Fruit fly (Drosophila melanogaster) whole organism, prepupa: Measurements from ENCODE around the gene CG42390.

ENCODE experiments used
- Blimp-1 ChIP-seq: fragments of 200-800 bp; sonication (Bioruptor generic); optimal IDR thresholded peaks from 3 replicates; lab custom pipeline; 2017; ENCODE audit warnings: missing biosample characterization, missing genetic modification characterization, mild to moderate bottlenecking, moderate library complexity, missing genetic modification reagents
- CG11294 ChIP-seq: fragments of 200-800 bp; sonication (Bioruptor generic); IDR thresholded peaks from 2 replicates; pipeline ENCODE4 v1.3.6; 2022; ENCODE audit warnings: missing biosample characterization, missing genetic modification characterization
- CG11762 ChIP-seq: fragments of 200-800 bp; sonication (Bioruptor generic); optimal IDR thresholded peaks from 3 replicates; lab custom pipeline; 2016; ENCODE audit warnings: missing biosample characterization, missing genetic modification characterization; ENCODE audit not compliant: insufficient read depth
- CG11902 ChIP-seq: fragments of 200-800 bp; sonication (Bioruptor generic); optimal IDR thresholded peaks from 3 replicates; lab custom pipeline; 2016; ENCODE audit warnings: missing biosample characterization, missing genetic modification characterization
- CG15336 ChIP-seq: fragments of 200-800 bp; sonication (Bioruptor generic); IDR thresholded peaks from 2 replicates; pipeline ENCODE4 v1.3.6; 2022; ENCODE audit warnings: missing biosample characterization, missing genetic modification characterization
- CG16779 ChIP-seq: fragments of 200-800 bp; sonication (Bioruptor generic); optimal IDR thresholded peaks from 3 replicates; lab custom pipeline; 2017; ENCODE audit warnings: missing biosample characterization, mild to moderate bottlenecking, missing genetic modification characterization
- CG31627 ChIP-seq: fragments of 200-800 bp; sonication (Bioruptor generic); optimal IDR thresholded peaks from 3 replicates; lab custom pipeline; 2016; ENCODE audit warnings: missing biosample characterization, missing genetic modification characterization
- CG32006 ChIP-seq: fragments of 200-800 bp; sonication (Bioruptor generic); optimal IDR thresholded peaks from 3 replicates; lab custom pipeline; 2017; ENCODE audit warnings: missing biosample characterization, mild to moderate bottlenecking, missing genetic modification characterization
- CG3919 ChIP-seq: fragments of 200-800 bp; sonication (Bioruptor generic); optimal IDR thresholded peaks from 3 replicates; lab custom pipeline; 2016; ENCODE audit warnings: missing biosample characterization, missing genetic modification characterization
- CG4318 ChIP-seq: fragments of 200-800 bp; sonication (Bioruptor generic); optimal IDR thresholded peaks from 3 replicates; lab custom pipeline; 2017; ENCODE audit warnings: missing biosample characterization, mild to moderate bottlenecking, missing genetic modification characterization
- CG6163 ChIP-seq: fragments of 200-800 bp; sonication (Bioruptor generic); IDR thresholded peaks from 3 replicates; pipeline ENCODE4 v1.3.6; 2022; ENCODE audit warnings: missing biosample characterization, missing genetic modification characterization
- CG6792 ChIP-seq: fragments of 200-800 bp; sonication (Bioruptor generic); optimal IDR thresholded peaks from 3 replicates; lab custom pipeline; 2016; ENCODE audit warnings: missing biosample characterization, missing genetic modification characterization
- CG6808 ChIP-seq: fragments of 200-800 bp; sonication (Bioruptor generic); optimal IDR thresholded peaks from 3 replicates; lab custom pipeline; 2017; ENCODE audit warnings: missing biosample characterization, missing genetic modification characterization, mild to moderate bottlenecking, moderate library complexity, missing genetic modification reagents
- CG6854 ChIP-seq: fragments of 200-800 bp; sonication (Bioruptor generic); optimal IDR thresholded peaks from 2 replicates; lab custom pipeline; 2017; ENCODE audit warnings: missing biosample characterization, mild to moderate bottlenecking, missing genetic modification characterization
- CG7368 ChIP-seq: fragments of 200-800 bp; sonication (Bioruptor generic); optimal IDR thresholded peaks from 3 replicates; lab custom pipeline; 2016; ENCODE audit warnings: missing biosample characterization, missing genetic modification characterization
- CG8119 ChIP-seq: fragments of 200-800 bp; sonication (Bioruptor generic); IDR thresholded peaks from 3 replicates; pipeline ENCODE4 v1.3.6; 2022; ENCODE audit warnings: missing biosample characterization, missing genetic modification characterization
- CG8319 ChIP-seq: fragments of 200-800 bp; sonication (Bioruptor generic); optimal IDR thresholded peaks from 3 replicates; lab custom pipeline; 2016; ENCODE audit warnings: missing biosample characterization, missing genetic modification characterization
- CG8632 ChIP-seq: fragments of 200-800 bp; sonication (Bioruptor generic); optimal IDR thresholded peaks from 3 replicates; lab custom pipeline; 2016; ENCODE audit warnings: missing biosample characterization, missing genetic modification characterization
- CG9139 ChIP-seq: fragments of 200-800 bp; sonication (Bioruptor generic); optimal IDR thresholded peaks from 3 replicates; lab custom pipeline; 2017; ENCODE audit warnings: missing biosample characterization, mild to moderate bottlenecking, missing genetic modification characterization
- Eip75B ChIP-seq: fragments of 200-800 bp; sonication (Bioruptor generic); optimal IDR thresholded peaks from 3 replicates; lab custom pipeline; 2016; ENCODE audit warnings: missing biosample characterization, missing genetic modification characterization
- Eip78C ChIP-seq: fragments of 200-800 bp; sonication (Bioruptor generic); peaks from one replicate; lab custom pipeline; 2016; ENCODE audit warnings: missing biosample characterization, missing genetic modification characterization
- Ets21C ChIP-seq: fragments of 200-800 bp; sonication (Bioruptor generic); optimal IDR thresholded peaks from 3 replicates; lab custom pipeline; 2016; ENCODE audit warnings: missing biosample characterization, missing genetic modification characterization
- Ets96B ChIP-seq: fragments of 200-800 bp; optimal IDR thresholded peaks from 2 replicates; lab custom pipeline; 2019; ENCODE audit warnings: missing biosample characterization, mild to moderate bottlenecking, missing genetic modification characterization, moderate library complexity
- Gug ChIP-seq: fragments of 200-800 bp; sonication (Bioruptor generic); IDR thresholded peaks from 2 replicates; pipeline ENCODE4 v1.3.6; 2022; ENCODE audit warnings: missing biosample characterization, missing genetic modification characterization
- Hr38 ChIP-seq: sonication (Bioruptor generic); optimal IDR thresholded peaks from 2 replicates; lab custom pipeline; 2016; ENCODE audit warnings: missing biosample characterization, missing genetic modification characterization
- Hr39 ChIP-seq: fragments of 200-800 bp; sonication (Bioruptor generic); optimal IDR thresholded peaks from 2 replicates; lab custom pipeline; 2016; ENCODE audit warnings: missing biosample characterization, missing genetic modification characterization
- Hr4 ChIP-seq: fragments of 200-800 bp; sonication (Bioruptor generic); optimal IDR thresholded peaks from 3 replicates; lab custom pipeline; 2016; ENCODE audit warnings: missing biosample characterization, missing genetic modification characterization
- Lpt ChIP-seq: fragments of 200-800 bp; sonication (Bioruptor generic); optimal IDR thresholded peaks from 3 replicates; lab custom pipeline; 2016; ENCODE audit warnings: missing biosample characterization, missing genetic modification characterization
- OdsH ChIP-seq: fragments of 200-800 bp; sonication (Bioruptor generic); optimal IDR thresholded peaks from 3 replicates; lab custom pipeline; 2016; ENCODE audit warnings: missing biosample characterization, missing genetic modification characterization
- Sox102F ChIP-seq: fragments of 200-800 bp; sonication (Bioruptor generic); optimal IDR thresholded peaks from 2 replicates; lab custom pipeline; 2016; ENCODE audit warnings: missing biosample characterization, mild to moderate bottlenecking, missing genetic modification characterization
- Sox14 ChIP-seq: fragments of 200-800 bp; sonication (Bioruptor generic); optimal IDR thresholded peaks from 3 replicates; lab custom pipeline; 2016; ENCODE audit warnings: missing biosample characterization, missing genetic modification characterization
- Sox15 ChIP-seq: fragments of 200-800 bp; sonication (Bioruptor generic); optimal IDR thresholded peaks from 3 replicates; lab custom pipeline; 2016; ENCODE audit warnings: missing biosample characterization, missing genetic modification characterization
- achi ChIP-seq: fragments of 200-800 bp; sonication (Bioruptor generic); optimal IDR thresholded peaks from 3 replicates; lab custom pipeline; 2016; ENCODE audit warnings: missing biosample characterization, missing genetic modification characterization
- acj6 ChIP-seq: fragments of 200-800 bp; sonication (Bioruptor generic); optimal IDR thresholded peaks from 3 replicates; lab custom pipeline; 2016; ENCODE audit warnings: missing biosample characterization, missing genetic modification characterization
- cyc ChIP-seq: fragments of 200-800 bp; sonication (Bioruptor generic); optimal IDR thresholded peaks from 3 replicates; lab custom pipeline; 2016; ENCODE audit warnings: missing biosample characterization, missing genetic modification characterization
- dsx ChIP-seq: fragments of 200-800 bp; optimal IDR thresholded peaks from 3 replicates; lab custom pipeline; 2019; ENCODE audit warnings: missing biosample characterization, mild to moderate bottlenecking, missing genetic modification characterization, moderate library complexity; ENCODE audit not compliant: poor library complexity, severe bottlenecking
- eg ChIP-seq: fragments of 200-800 bp; sonication (Bioruptor generic); IDR thresholded peaks from 3 replicates; pipeline ENCODE4 v1.3.6; 2022; ENCODE audit warnings: missing biosample characterization, missing genetic modification characterization
- esn ChIP-seq: fragments of 200-800 bp; sonication (Bioruptor generic); optimal IDR thresholded peaks from 2 replicates; lab custom pipeline; 2016; ENCODE audit warnings: missing biosample characterization, mild to moderate bottlenecking, missing genetic modification characterization, moderate library complexity
- fd59A ChIP-seq: fragments of 200-800 bp; sonication (Bioruptor generic); optimal IDR thresholded peaks from 2 replicates; lab custom pipeline; 2017; ENCODE audit warnings: missing biosample characterization, mild to moderate bottlenecking, missing genetic modification characterization, missing genetic modification reagents
- fd85E ChIP-seq: fragments of 200-800 bp; sonication (Bioruptor generic); optimal IDR thresholded peaks from 3 replicates; lab custom pipeline; 2016; ENCODE audit warnings: missing biosample characterization, missing genetic modification characterization
- lz ChIP-seq: fragments of 200-800 bp; sonication (Bioruptor generic); optimal IDR thresholded peaks from 3 replicates; lab custom pipeline; 2016; ENCODE audit warnings: missing biosample characterization, missing genetic modification characterization
- net ChIP-seq: fragments of 200-800 bp; sonication (Bioruptor generic); optimal IDR thresholded peaks from 3 replicates; lab custom pipeline; 2016; ENCODE audit warnings: missing biosample characterization, missing genetic modification characterization
- pdm3 ChIP-seq: fragments of 200-800 bp; sonication (Bioruptor generic); optimal IDR thresholded peaks from 3 replicates; lab custom pipeline; 2016; ENCODE audit warnings: missing biosample characterization, missing genetic modification characterization
- salr ChIP-seq, 2 experiments: fragments of 200-800 bp; sonication (Bioruptor generic); optimal IDR thresholded peaks; 3 replicates each; lab custom pipeline; 2016 to 2018; ENCODE audit warnings: missing biosample characterization in 2 of 2, missing genetic modification characterization in 2 of 2, mild to moderate bottlenecking in 1 of 2
- spab ChIP-seq: fragments of 200-800 bp; sonication (Bioruptor generic); optimal IDR thresholded peaks from 2 replicates; lab custom pipeline; 2017; ENCODE audit warnings: missing biosample characterization, mild to moderate bottlenecking, missing genetic modification characterization, missing genetic modification reagents
- ss ChIP-seq, 2 experiments: fragments of 200-800 bp; sonication (Bioruptor generic); optimal IDR thresholded peaks; 2 replicates in 1 of 2; 3 replicates in 1 of 2; lab custom pipeline; 2017 to 2018; ENCODE audit warnings: mild to moderate bottlenecking in 2 of 2, missing biosample characterization in 2 of 2, missing genetic modification characterization in 2 of 2, moderate library complexity in 1 of 2
- topi ChIP-seq: fragments of 200-800 bp; sonication (Bioruptor generic); optimal IDR thresholded peaks from 3 replicates; lab custom pipeline; 2016; ENCODE audit warnings: missing biosample characterization, missing genetic modification characterization
- vri ChIP-seq: fragments of 200-800 bp; sonication (Bioruptor generic); optimal IDR thresholded peaks from 3 replicates; lab custom pipeline; 2016; ENCODE audit warnings: missing biosample characterization, mild to moderate bottlenecking, missing genetic modification characterization

Gene CG42390

dm6 chr3R:22124863-22125262 lies 5.0 kb downstream of the CG42390 start:
- TF ChIP-seq CG8119 (GFP tag; lab: Robert Waterston, UW) (peak; percentile 21; the same call in 1 of the 3 replicates), CG3919 (GFP tag; lab: Kevin White, UChicago) (peak; percentile 40), CG7368 (GFP tag; lab: Kevin White, UChicago) (no peak), Eip78C (GFP tag; lab: Kevin White, UChicago) (peak; percentile 27), eg (0 out of 3 replicates have a peak, but pooled peaks have one; percentile 12), Lpt (GFP tag; lab: Kevin White, UChicago) (peak; percentile 2)

- no peak for TF ChIP-seq CG4318 (GFP tag; lab: Kevin White, UChicago)
- no peak for TF ChIP-seq CG32006 (GFP tag; lab: Kevin White, UChicago)
- no peak for TF ChIP-seq achi (GFP tag; lab: Kevin White, UChicago)
- TF ChIP-seq Sox15 (GFP tag; lab: Kevin White, UChicago) = no peak
- TF ChIP-seq CG9139 (GFP tag; lab: Kevin White, UChicago) = no peak
- TF ChIP-seq Lpt (GFP tag; lab: Kevin White, UChicago) = no peak
- TF ChIP-seq pdm3 = no peak
- TF ChIP-seq esn (GFP tag; lab: Kevin White, UChicago) = peak; percentile 38
- peak; percentile 5 for TF ChIP-seq Ets96B (tag; lab: Kevin White, UChicago)
- no peak for TF ChIP-seq CG11294
- TF ChIP-seq Hr39 (GFP tag; lab: Kevin White, UChicago) = no peak
- no peak for TF ChIP-seq spab
- TF ChIP-seq acj6 = no peak
- peak; percentile 8 for TF ChIP-seq dsx (GFP tag; lab: Kevin White, UChicago)
- TF ChIP-seq cyc (GFP tag; lab: Kevin White, UChicago) = no peak
- TF ChIP-seq vri (GFP tag; lab: Kevin White, UChicago) = no peak
- TF ChIP-seq net (GFP tag; lab: Kevin White, UChicago) = no peak
- TF ChIP-seq Hr4 = no peak
- TF ChIP-seq CG11762 (GFP tag; lab: Kevin White, UChicago) = no peak
- TF ChIP-seq ss (GFP tag; optimal IDR thresholded peaks at IDR 0.05; lab: Kevin White, UChicago) = peak in 1 of 2 experiments; percentile 5
- no peak for TF ChIP-seq CG8119 (GFP tag; lab: Robert Waterston, UW)
- peak; percentile 43; the same call in 1 of the 3 replicates for TF ChIP-seq CG6163 (GFP tag; lab: Robert Waterston, UW)
- TF ChIP-seq Eip78C (GFP tag; lab: Kevin White, UChicago) = peak; percentile 76
- peak; percentile 28 for TF ChIP-seq fd85E (GFP tag; lab: Kevin White, UChicago)
- TF ChIP-seq CG15336 = 0 out of 2 replicates have a peak, but pooled peaks have one; percentile 20
- no peak for TF ChIP-seq CG11902 (GFP tag; lab: Kevin White, UChicago)
- TF ChIP-seq Ets21C (GFP tag; lab: Kevin White, UChicago) = no peak
- no peak for TF ChIP-seq CG16779
- TF ChIP-seq CG8632 (GFP tag; lab: Kevin White, UChicago) = no peak
- TF ChIP-seq Gug (GFP tag; lab: Robert Waterston, UW) = no peak
- TF ChIP-seq salr (GFP tag; optimal IDR thresholded peaks at IDR 0.05; lab: Kevin White, UChicago) = no peak
- TF ChIP-seq Sox14 = no peak
- TF ChIP-seq topi (GFP tag; lab: Kevin White, UChicago) = no peak
- TF ChIP-seq Blimp-1 = no peak
- no peak for TF ChIP-seq CG31627
- no peak for TF ChIP-seq fd59A
- no peak for TF ChIP-seq CG6854 (GFP tag; lab: Kevin White, UChicago)
- TF ChIP-seq CG6808 (GFP tag; lab: Kevin White, UChicago) = peak; percentile 11
- TF ChIP-seq CG7368 (GFP tag; lab: Kevin White, UChicago) = peak; percentile 30
- peak; percentile 29 for TF ChIP-seq Sox102F (GFP tag; lab: Kevin White, UChicago)
- peak; percentile 27; the same call in 1 of the 3 replicates for TF ChIP-seq eg
- no peak for TF ChIP-seq OdsH (GFP tag; lab: Kevin White, UChicago)
- TF ChIP-seq CG6792 (GFP tag; lab: Kevin White, UChicago) = no peak
- no peak for TF ChIP-seq Hr38 (GFP tag; lab: Kevin White, UChicago)
- TF ChIP-seq Eip75B = no peak
- no peak for TF ChIP-seq CG8319
- TF ChIP-seq lz (GFP tag; lab: Kevin White, UChicago) = no peak
These were observed 13.6 kb downstream of the CG42390 start, which contains the start of gene SKIP for dm6 chr3R:22133337-22134014. SKIP (plus strand) TSS chr3R:22133830.
